Worm (Caenorhabditis elegans) whole organism, L4 larva: ENCODE measurements around the gene pbo-5.

Experiments
- F49E8.2 ChIP-seq: sonication (generic microtip); optimal IDR thresholded peaks from 2 replicates; lab custom pipeline; 2016; ENCODE audit warnings: missing compliant biosample characterization, mild to moderate bottlenecking, missing genetic modification characterization, borderline replicate concordance
- Y105C5A.15 ChIP-seq: fragments of 200-800 bp; sonication (Bioruptor generic); IDR thresholded peaks from 2 replicates; pipeline ENCODE4 v1.3.6; 2022; ENCODE audit warnings: missing genetic modification characterization, missing compliant biosample characterization
- Y48G9A.11 ChIP-seq: fragments of 200-800 bp; sonication (Bioruptor generic); IDR thresholded peaks from 2 replicates; pipeline ENCODE4 v1.3.6; 2022; ENCODE audit warnings: missing genetic modification reagents, missing genetic modification characterization, missing compliant biosample characterization
- Y5F2A.4 ChIP-seq: fragments of 200-800 bp; sonication (Bioruptor generic); optimal IDR thresholded peaks from 2 replicates; lab custom pipeline; 2018; ENCODE audit warnings: mild to moderate bottlenecking, missing genetic modification characterization, missing compliant biosample characterization
- Y75B8A.6 ChIP-seq: fragments of 200-800 bp; sonication (Bioruptor generic); IDR thresholded peaks from 2 replicates; pipeline ENCODE4 v1.3.6; 2022; ENCODE audit warnings: missing genetic modification reagents, missing genetic modification characterization, missing compliant biosample characterization
- ZK337.2 ChIP-seq: fragments of 200-800 bp; sonication (Bioruptor generic); IDR thresholded peaks from 2 replicates; pipeline ENCODE4 v1.3.6; 2022; ENCODE audit warnings: missing genetic modification reagents, missing genetic modification characterization, missing compliant biosample characterization
- aha-1 ChIP-seq: fragments of 150-350 bp; peaks from one replicate; lab custom pipeline; 2014; ENCODE audit warnings: missing biosample characterization, missing genetic modification characterization
- attf-4 ChIP-seq: sonication (generic microtip); optimal IDR thresholded peaks from 3 replicates; lab custom pipeline; 2017; ENCODE audit warnings: missing biosample characterization, missing genetic modification characterization
- ceh-20 ChIP-seq: fragments of 200-800 bp; sonication (Bioruptor generic); IDR thresholded peaks from 2 replicates; pipeline ENCODE4 v1.3.6; 2022; ENCODE audit warnings: missing genetic modification reagents, missing genetic modification characterization, missing compliant biosample characterization
- ceh-82 ChIP-seq: sonication (generic microtip); optimal IDR thresholded peaks from 2 replicates; lab custom pipeline; 2017; ENCODE audit warnings: missing biosample characterization, missing genetic modification characterization
- ces-1 ChIP-seq: fragments of 150-350 bp; sonication (generic microtip); optimal IDR thresholded peaks from 4 replicates; lab custom pipeline; 2014; ENCODE audit warnings: missing biosample characterization, missing genetic modification reagents, missing genetic modification characterization
- daf-16 ChIP-seq, 3 experiments: sonication (generic microtip); optimal IDR thresholded peaks; 2 replicates each; lab custom pipeline; 2016 to 2017; ENCODE audit warnings: missing genetic modification characterization in 3 of 3, missing genetic modification reagents in 3 of 3, mild to moderate bottlenecking in 2 of 3, missing compliant biosample characterization in 2 of 3, missing biosample characterization in 1 of 3, moderate library complexity in 1 of 3
- daf-19 ChIP-seq: fragments of 200-800 bp; sonication (Bioruptor generic); conservative IDR thresholded peaks from 2 replicates; pipeline ENCODE4 v1.3.6; 2022; ENCODE audit warnings: missing genetic modification characterization, missing compliant biosample characterization
- dmd-9 ChIP-seq: fragments of 200-800 bp; sonication (Bioruptor generic); IDR thresholded peaks from 2 replicates; pipeline ENCODE4 v1.3.6; 2022; ENCODE audit warnings: missing genetic modification reagents, missing genetic modification characterization, missing compliant biosample characterization
- dpl-1 ChIP-seq: fragments of 150-350 bp; optimal IDR thresholded peaks from 2 replicates; lab custom pipeline; 2014; ENCODE audit warnings: missing biosample characterization, missing genetic modification reagents, missing genetic modification characterization
- duxl-1 ChIP-seq: sonication (generic microtip); optimal IDR thresholded peaks from 2 replicates; lab custom pipeline; 2016; ENCODE audit warnings: mild to moderate bottlenecking, missing genetic modification characterization, moderate library complexity, missing compliant biosample characterization; ENCODE audit not compliant: poor library complexity
- dve-1 ChIP-seq: sonication (generic microtip); optimal IDR thresholded peaks from 2 replicates; lab custom pipeline; 2017; ENCODE audit warnings: antibody characterized with exemption, mild to moderate bottlenecking, missing genetic modification characterization, missing compliant biosample characterization; ENCODE audit not compliant: insufficient read depth
- egl-43 ChIP-seq: fragments of 200-800 bp; sonication (Bioruptor generic); IDR thresholded peaks from 2 replicates; pipeline ENCODE4 v1.3.6; 2022; ENCODE audit warnings: missing genetic modification reagents, missing genetic modification characterization, missing compliant biosample characterization
- fkh-10 ChIP-seq: fragments of 150-350 bp; optimal IDR thresholded peaks from 2 replicates; lab custom pipeline; 2014; ENCODE audit warnings: missing biosample characterization, missing genetic modification reagents, missing genetic modification characterization
- fos-1 ChIP-seq: fragments of 150-350 bp; optimal IDR thresholded peaks from 2 replicates; lab custom pipeline; 2014; ENCODE audit warnings: missing biosample characterization, missing genetic modification characterization
- hlh-11 ChIP-seq: fragments of 200-800 bp; sonication (Bioruptor generic); optimal IDR thresholded peaks from 2 replicates; lab custom pipeline; 2018; ENCODE audit warnings: mild to moderate bottlenecking, missing genetic modification characterization, missing compliant biosample characterization
- hlh-30 ChIP-seq: sonication (generic microtip); optimal IDR thresholded peaks from 2 replicates; lab custom pipeline; 2017; ENCODE audit warnings: antibody characterized with exemption, mild to moderate bottlenecking, missing genetic modification characterization, missing compliant biosample characterization; ENCODE audit not compliant: insufficient read depth
- lin-39 ChIP-seq: fragments of 150-350 bp; optimal IDR thresholded peaks from 2 replicates; lab custom pipeline; 2014; ENCODE audit warnings: missing biosample characterization, missing genetic modification reagents, missing genetic modification characterization
- lir-3 ChIP-seq: sonication (generic microtip); optimal IDR thresholded peaks from 2 replicates; lab custom pipeline; 2016; ENCODE audit warnings: mild to moderate bottlenecking, missing genetic modification characterization, missing compliant biosample characterization
- lsy-2 ChIP-seq, 2 experiments: fragments of 150-350 bp in 1 of 2; sonication (generic microtip) in 1 of 2; optimal IDR thresholded peaks; 2 replicates each; lab custom pipeline; 2014 to 2017; ENCODE audit warnings: missing biosample characterization in 2 of 2, missing genetic modification characterization in 2 of 2
- madf-9 ChIP-seq: fragments of 200-800 bp; sonication (Bioruptor generic); conservative IDR thresholded peaks from 2 replicates; pipeline ENCODE4 v1.3.6; 2022; ENCODE audit warnings: missing genetic modification reagents, missing genetic modification characterization, missing compliant biosample characterization
- mdl-1 ChIP-seq, 2 experiments: fragments of 150-350 bp in 1 of 2; sonication (generic microtip) in 1 of 2; optimal IDR thresholded peaks; 2 replicates each; lab custom pipeline; 2014 to 2017; ENCODE audit warnings: missing biosample characterization in 2 of 2, missing genetic modification characterization in 2 of 2
- mes-2 ChIP-seq: sonication (generic microtip); optimal IDR thresholded peaks from 2 replicates; lab custom pipeline; 2016; ENCODE audit warnings: missing genotype, mild to moderate bottlenecking, missing genetic modification characterization, missing compliant biosample characterization; ENCODE audit not compliant: poor library complexity, severe bottlenecking
- mxl-2 ChIP-seq: fragments of 200-800 bp; sonication (Bioruptor generic); conservative IDR thresholded peaks from 2 replicates; pipeline ENCODE4 v1.3.6; 2022; ENCODE audit warnings: missing genetic modification reagents, missing genetic modification characterization, missing compliant biosample characterization
- nhr-41 ChIP-seq: fragments of 200-800 bp; sonication (Bioruptor generic); IDR thresholded peaks from 2 replicates; pipeline ENCODE4 v1.3.6; 2022; ENCODE audit warnings: missing genetic modification reagents, missing genetic modification characterization, missing compliant biosample characterization
- nhr-6 ChIP-seq: fragments of 150-350 bp; optimal IDR thresholded peaks from 2 replicates; lab custom pipeline; 2014; ENCODE audit warnings: missing biosample characterization, missing genetic modification characterization
- nhr-77 ChIP-seq: fragments of 150-350 bp; optimal IDR thresholded peaks from 2 replicates; lab custom pipeline; 2014; ENCODE audit warnings: missing biosample characterization, missing genetic modification characterization
- snpc-4 ChIP-seq: fragments of 150-350 bp; optimal IDR thresholded peaks from 2 replicates; lab custom pipeline; 2014; ENCODE audit warnings: missing biosample characterization, missing genetic modification characterization
- spr-3 ChIP-seq: fragments of 200-800 bp; sonication (Bioruptor generic); optimal IDR thresholded peaks from 2 replicates; lab custom pipeline; 2018; ENCODE audit warnings: mild to moderate bottlenecking, missing genetic modification characterization, missing compliant biosample characterization
- unc-130 ChIP-seq: sonication (generic microtip); optimal IDR thresholded peaks from 2 replicates; lab custom pipeline; 2016; ENCODE audit warnings: missing genetic modification reagents, missing genetic modification characterization, missing compliant biosample characterization
- unc-39 ChIP-seq: sonication (generic microtip); optimal IDR thresholded peaks from 2 replicates; lab custom pipeline; 2017; ENCODE audit warnings: missing biosample characterization, missing genetic modification characterization
- unc-62 ChIP-seq, 3 experiments: fragments of 150-350 bp in 1 of 3; sonication (generic microtip); optimal IDR thresholded peaks in 2 of 3; peaks in 1 of 3; 1 replicate in 1 of 3; 2 replicates in 2 of 3; lab custom pipeline; 2014 to 2017; ENCODE audit warnings: missing biosample characterization in 3 of 3, missing genetic modification characterization in 3 of 3, missing genetic modification reagents in 3 of 3, missing genotype in 1 of 3
- vab-7 ChIP-seq: fragments of 200-800 bp; sonication (Bioruptor generic); IDR thresholded peaks from 2 replicates; pipeline ENCODE4 v1.3.6; 2022; ENCODE audit warnings: missing genetic modification reagents, missing genetic modification characterization, missing compliant biosample characterization
- zag-1 ChIP-seq: fragments of 150-350 bp; optimal IDR thresholded peaks from 2 replicates; lab custom pipeline; 2014; ENCODE audit warnings: missing biosample characterization, missing genetic modification characterization
- zip-11 ChIP-seq: fragments of 200-800 bp; sonication (Bioruptor generic); IDR thresholded peaks from 2 replicates; pipeline ENCODE4 v1.3.6; 2022; ENCODE audit warnings: missing genetic modification characterization, missing compliant biosample characterization

Gene pbo-5

DNA sequence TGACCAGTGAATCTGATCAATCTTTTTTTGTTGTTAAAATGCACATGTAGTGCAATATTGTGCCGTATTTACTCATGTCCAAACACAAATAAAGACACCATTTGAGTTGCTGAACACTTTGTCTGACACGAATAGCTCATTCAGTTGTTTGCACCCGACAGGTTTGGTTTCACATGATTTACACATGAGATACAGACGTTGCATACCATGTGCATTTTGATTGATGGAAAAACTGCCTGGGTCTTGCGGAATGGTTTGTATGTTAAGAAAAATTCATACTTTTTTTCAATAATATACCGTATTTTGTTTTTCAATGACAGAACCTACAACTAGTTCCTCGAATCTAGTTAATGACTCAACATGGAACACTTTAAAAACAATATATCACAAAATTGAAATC is 44.1 kb upstream of the pbo-5 start (continued):
- TF ChIP-seq nhr-41 (GFP tag; lab: Robert Waterston, UW) (no peak), egl-43 (GFP tag; lab: Robert Waterston, UW) (no peak), ZK337.2 (no peak), Y105C5A.15 (no peak), mxl-2 (GFP tag; lab: Robert Waterston, UW) (peak; percentile 97), snpc-4 (tag; lab: Kevin White, UChicago) (no peak), attf-4 (tag; lab: Kevin White, UChicago) (no peak), mdl-1 (tag; optimal IDR thresholded peaks at IDR 0.05; lab: Kevin White, UChicago) (no peak), lir-3 (tag; lab: Kevin White, UChicago) (no peak), dpl-1 (GFP tag; lab: Kevin White, UChicago) (no peak), hlh-30 (tag; lab: Kevin White, UChicago) (peak; percentile 54), nhr-77 (tag; lab: Kevin White, UChicago) (no peak), daf-19 (GFP tag; lab: Robert Waterston, UW) (no peak), madf-9 (GFP tag; lab: Robert Waterston, UW) (no peak), unc-130 (GFP tag; lab: Kevin White, UChicago) (no peak), Y48G9A.11 (GFP tag; lab: Robert Waterston, UW) (no peak), daf-16 (GFP tag; optimal IDR thresholded peaks at IDR 0.05; lab: Kevin White, UChicago) (no peak), daf-16 (tag; optimal IDR thresholded peaks at IDR 0.05; lab: Kevin White, UChicago) (peak; percentile 39), fos-1 (no peak), dve-1 (peak; percentile 10), Y75B8A.6 (no peak), lsy-2 (tag; optimal IDR thresholded peaks at IDR 0.05; lab: Kevin White, UChicago) (no peak), mes-2 (tag; lab: Kevin White, UChicago) (no peak), duxl-1 (tag; lab: Kevin White, UChicago) (no peak), F49E8.2 (tag; lab: Kevin White, UChicago) (no peak), Y5F2A.4 (GFP tag; lab: Kevin White, UChicago) (no peak)

DNA sequence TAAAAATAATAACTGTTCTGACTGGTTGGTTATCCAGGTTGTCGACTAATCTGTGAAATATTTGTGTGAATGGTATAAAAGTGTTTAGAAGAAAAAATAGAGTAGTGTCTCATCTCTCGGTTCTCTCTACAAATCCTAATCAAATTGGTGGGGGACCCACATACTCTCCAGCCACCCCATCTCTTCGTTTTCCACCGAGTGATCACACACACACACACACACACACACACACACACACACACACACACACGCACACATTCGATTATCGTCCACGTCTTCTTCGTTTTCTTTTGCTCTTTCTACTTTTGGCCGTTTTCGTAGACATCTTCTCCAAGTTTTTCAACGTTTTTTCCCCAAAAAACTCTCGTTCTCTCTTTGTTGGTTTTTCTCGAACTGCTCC is 42.1 kb upstream of the pbo-5 start:
- TF ChIP-seq dmd-9 (GFP tag; lab: Robert Waterston, UW) (no peak), ceh-20 (GFP tag; lab: Robert Waterston, UW) (no peak), fkh-10 (GFP tag; lab: Kevin White, UChicago) (peak; percentile 55), vab-7 (GFP tag; lab: Robert Waterston, UW) (no peak), nhr-6 (tag; lab: Kevin White, UChicago) (no peak), ces-1 (GFP tag; lab: Kevin White, UChicago) (peak; percentile 85), hlh-11 (tag; lab: Kevin White, UChicago) (no peak), Y105C5A.15 (no peak)
- TF ChIP-seq, all 104 proteins: peak for 2

DNA sequence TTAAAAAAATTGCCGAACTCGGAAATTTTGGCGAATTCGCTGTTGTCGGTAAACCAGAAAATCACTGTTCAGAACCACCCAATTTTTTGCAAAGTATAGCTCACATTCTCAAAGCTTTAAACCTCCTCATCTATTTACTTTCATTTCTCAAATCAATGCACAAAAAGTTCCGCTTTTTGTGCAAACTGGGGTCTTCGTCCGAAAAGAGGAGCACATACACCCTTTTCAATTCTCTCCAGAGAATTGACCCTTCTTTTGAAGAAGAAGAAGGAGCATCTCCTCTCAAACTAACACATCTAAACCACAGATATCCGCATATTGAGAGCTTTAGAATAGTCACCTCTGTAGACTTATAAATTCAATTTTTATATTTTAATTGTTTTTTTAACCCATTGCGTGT is 40.0 kb upstream of the pbo-5 start:
- TF ChIP-seq lin-39 (no peak), unc-39 (tag; lab: Kevin White, UChicago) (no peak), spr-3 (no peak), zag-1 (no peak), nhr-41 (GFP tag; lab: Robert Waterston, UW) (no peak), ceh-82 (tag; lab: Kevin White, UChicago) (no peak), nhr-6 (tag; lab: Kevin White, UChicago) (no peak), zip-11 (GFP tag; lab: Robert Waterston, UW) (no peak), unc-62 (GFP tag; optimal IDR thresholded peaks at IDR 0.05 in 1 of 2; lab: Kevin White, UChicago) (peak in 1 of 2 experiments; percentile 62), unc-62 (tag; optimal IDR thresholded peaks at IDR 0.05; lab: Kevin White, UChicago) (no peak), mxl-2 (GFP tag; lab: Robert Waterston, UW) (no peak), aha-1 (peak; percentile 70)
